Worm (Caenorhabditis elegans) whole organism, L4 larva: Measurements from ENCODE around the gene D2089.3.

Experiments used
- Y75B8A.6 ChIP-seq: fragments of 200-800 bp; sonication (Bioruptor generic); IDR thresholded peaks from 2 replicates; pipeline ENCODE4 v1.3.6; 2022; ENCODE audit warnings: missing genetic modification reagents, missing genetic modification characterization, missing compliant biosample characterization
- aly-2 ChIP-seq: sonication (generic microtip); optimal IDR thresholded peaks from 2 replicates; lab custom pipeline; 2018; ENCODE audit warnings: missing biosample characterization, missing genetic modification characterization
- ama-1 ChIP-seq: fragments of 150-350 bp; optimal IDR thresholded peaks from 2 replicates; lab custom pipeline; 2014; ENCODE audit warnings: inconsistent platforms, mixed read lengths
- ctbp-1 ChIP-seq: fragments of 200-800 bp; sonication (Bioruptor generic); IDR thresholded peaks from 2 replicates; pipeline ENCODE4 v1.3.6; 2022; ENCODE audit warnings: missing genetic modification reagents, missing genetic modification characterization, missing compliant biosample characterization
- dve-1 ChIP-seq: sonication (generic microtip); optimal IDR thresholded peaks from 2 replicates; lab custom pipeline; 2017; ENCODE audit warnings: antibody characterized with exemption, mild to moderate bottlenecking, missing genetic modification characterization, missing compliant biosample characterization; ENCODE audit not compliant: insufficient read depth
- lin-13 ChIP-seq: fragments of 150-350 bp; optimal IDR thresholded peaks from 2 replicates; lab custom pipeline; 2014; ENCODE audit warnings: missing biosample characterization, missing genetic modification reagents, missing genetic modification characterization
- nhr-6 ChIP-seq: fragments of 150-350 bp; optimal IDR thresholded peaks from 2 replicates; lab custom pipeline; 2014; ENCODE audit warnings: missing biosample characterization, missing genetic modification characterization
- unc-62 ChIP-seq, 3 experiments: fragments of 150-350 bp in 1 of 3; sonication (generic microtip); optimal IDR thresholded peaks in 2 of 3; peaks in 1 of 3; 1 replicate in 1 of 3; 2 replicates in 2 of 3; lab custom pipeline; 2014 to 2017; ENCODE audit warnings: missing biosample characterization in 3 of 3, missing genetic modification characterization in 3 of 3, missing genetic modification reagents in 3 of 3, missing genotype in 1 of 3

ce11 chrII:10627963-10628362 lies 37.0 kb downstream of the D2089.3 start, which contains the start of gene M28.8:
- TF ChIP-seq ama-1 (no peak), Y75B8A.6 (GFP tag; lab: Robert Waterston, UW) (no peak), aly-2 (tag; lab: Kevin White, UChicago) (no peak), ctbp-1 (GFP tag; lab: Robert Waterston, UW) (no peak), lin-13 (GFP tag; lab: Kevin White, UChicago) (no peak), unc-62 (GFP tag; optimal IDR thresholded peaks at IDR 0.05 in 1 of 2; lab: Kevin White, UChicago) (no peak), unc-62 (tag; optimal IDR thresholded peaks at IDR 0.05; lab: Kevin White, UChicago) (no peak), nhr-6 (tag; lab: Kevin White, UChicago) (no peak), dve-1 (tag; lab: Kevin White, UChicago) (no peak)
